Fruit fly (Drosophila melanogaster) whole organism, embryonic: ENCODE measurements around the gene Gorab.

Experiments used
- Aef1 ChIP-seq: fragments of 200-800 bp; sonication (Bioruptor generic); IDR thresholded peaks from 3 replicates; pipeline ENCODE4 v1.3.6; 2022; ENCODE audit warnings: missing biosample characterization, missing genetic modification characterization
- Antp ChIP-seq: fragments of 200-800 bp; sonication (Bioruptor generic); optimal IDR thresholded peaks from 3 replicates; lab custom pipeline; 2016; ENCODE audit warnings: missing biosample characterization, missing genetic modification characterization
- Asciz ChIP-seq: fragments of 200-800 bp; sonication (Bioruptor generic); optimal IDR thresholded peaks from 2 replicates; lab custom pipeline; 2017; ENCODE audit warnings: missing biosample characterization, mild to moderate bottlenecking, missing genetic modification characterization, missing genetic modification reagents
- CG10979 ChIP-seq: fragments of 200-800 bp; sonication (Bioruptor generic); optimal IDR thresholded peaks from 2 replicates; lab custom pipeline; 2018; ENCODE audit warnings: missing biosample characterization, mild to moderate bottlenecking, missing genetic modification characterization, moderate library complexity
- CG11504 ChIP-seq: fragments of 200-800 bp; sonication (Bioruptor generic); optimal IDR thresholded peaks from 3 replicates; lab custom pipeline; 2019; ENCODE audit warnings: missing biosample characterization, mild to moderate bottlenecking, missing genetic modification characterization, moderate library complexity
- CG11695 ChIP-seq: fragments of 200-800 bp; sonication (Bioruptor generic); IDR thresholded peaks from 3 replicates; pipeline ENCODE4 v1.3.6; 2022; ENCODE audit warnings: missing biosample characterization, missing genetic modification characterization
- CG12299 ChIP-seq: fragments of 200-800 bp; sonication (Bioruptor generic); optimal IDR thresholded peaks from 2 replicates; lab custom pipeline; 2018; ENCODE audit warnings: missing biosample characterization, mild to moderate bottlenecking, missing genetic modification characterization
- CG14014 ChIP-seq: fragments of 200-800 bp; sonication (Bioruptor generic); IDR thresholded peaks from 2 replicates; pipeline ENCODE4 v1.3.6; 2022; ENCODE audit warnings: missing biosample characterization, missing genetic modification characterization
- CG14710 ChIP-seq: fragments of 200-800 bp; sonication (Bioruptor generic); optimal IDR thresholded peaks from 3 replicates; lab custom pipeline; 2019; ENCODE audit warnings: missing biosample characterization, mild to moderate bottlenecking, missing genetic modification characterization, moderate library complexity
- CG17328 ChIP-seq: fragments of 200-800 bp; sonication (Bioruptor generic); IDR thresholded peaks from 2 replicates; pipeline ENCODE4 v1.3.6; 2022; ENCODE audit warnings: missing biosample characterization, missing genetic modification characterization
- CG17802 ChIP-seq: fragments of 200-800 bp; sonication (Bioruptor generic); optimal IDR thresholded peaks from 2 replicates; lab custom pipeline; 2018; ENCODE audit warnings: missing biosample characterization, mild to moderate bottlenecking, missing genetic modification characterization, moderate library complexity
- CG18262 ChIP-seq: fragments of 200-800 bp; optimal IDR thresholded peaks from 3 replicates; lab custom pipeline; 2019; ENCODE audit warnings: missing biosample characterization, mild to moderate bottlenecking, missing genetic modification characterization, moderate library complexity
- CG32532 ChIP-seq: fragments of 200-800 bp; sonication (Bioruptor generic); IDR thresholded peaks from 2 replicates; pipeline ENCODE4 v1.3.6; 2022; ENCODE audit warnings: missing biosample characterization, missing genetic modification characterization
- CG32767 ChIP-seq: fragments of 200-800 bp; sonication (Bioruptor generic); IDR thresholded peaks from 2 replicates; pipeline ENCODE4 v1.3.6; 2022; ENCODE audit warnings: missing biosample characterization, missing genetic modification characterization
- CG3838 ChIP-seq: fragments of 200-800 bp; sonication (Bioruptor generic); optimal IDR thresholded peaks from 3 replicates; lab custom pipeline; 2016; ENCODE audit warnings: missing biosample characterization, missing genetic modification characterization
- CG42726 ChIP-seq: fragments of 200-800 bp; sonication (Bioruptor generic); IDR thresholded peaks from 2 replicates; pipeline ENCODE4 v1.3.6; 2022; ENCODE audit warnings: missing biosample characterization, missing genetic modification characterization; ENCODE audit not compliant: partially characterized antibody
- CG6254 ChIP-seq: fragments of 200-800 bp; sonication (Bioruptor generic); optimal IDR thresholded peaks from 3 replicates; lab custom pipeline; 2017; ENCODE audit warnings: mild to moderate bottlenecking, missing biosample characterization, missing genetic modification reagents, missing genetic modification characterization
- CG7556 ChIP-seq: fragments of 200-800 bp; sonication (Bioruptor generic); optimal IDR thresholded peaks from 2 replicates; lab custom pipeline; 2017; ENCODE audit warnings: missing biosample characterization, mild to moderate bottlenecking, missing genetic modification characterization
- CG9817 ChIP-seq: fragments of 200-800 bp; sonication (Bioruptor generic); optimal IDR thresholded peaks from 2 replicates; lab custom pipeline; 2018; ENCODE audit warnings: missing biosample characterization, mild to moderate bottlenecking, missing genetic modification characterization, moderate library complexity
- CG9876 ChIP-seq: fragments of 200-800 bp; sonication (Bioruptor generic); optimal IDR thresholded peaks from 2 replicates; lab custom pipeline; 2016; ENCODE audit warnings: missing biosample characterization, missing genetic modification characterization
- Deaf1 ChIP-seq: fragments of 200-800 bp; optimal IDR thresholded peaks from 3 replicates; lab custom pipeline; 2019; ENCODE audit warnings: missing biosample characterization, mild to moderate bottlenecking, missing genetic modification characterization, moderate library complexity
- Doc3 ChIP-seq: fragments of 200-800 bp; sonication (Bioruptor generic); IDR thresholded peaks from 3 replicates; pipeline ENCODE4 v1.3.6; 2022; ENCODE audit warnings: missing biosample characterization, missing genetic modification characterization; ENCODE audit not compliant: partially characterized antibody
- ERR ChIP-seq: fragments of 200-800 bp; sonication (Bioruptor generic); optimal IDR thresholded peaks from 2 replicates; lab custom pipeline; 2016; ENCODE audit warnings: missing biosample characterization, missing genetic modification characterization
- Gsc ChIP-seq: fragments of 200-800 bp; sonication (Bioruptor generic); IDR thresholded peaks from 2 replicates; pipeline ENCODE4 v1.3.6; 2022; ENCODE audit warnings: missing biosample characterization, missing genetic modification characterization
- NC2β ChIP-seq: fragments of 200-800 bp; sonication (Bioruptor generic); optimal IDR thresholded peaks from 2 replicates; lab custom pipeline; 2016; ENCODE audit warnings: missing biosample characterization, missing genetic modification characterization
- Opbp ChIP-seq: fragments of 200-800 bp; sonication (Bioruptor generic); IDR thresholded peaks from 3 replicates; pipeline ENCODE4 v1.3.6; 2022; ENCODE audit warnings: missing biosample characterization, missing genetic modification characterization; ENCODE audit not compliant: partially characterized antibody
- Ptx1 ChIP-seq: fragments of 200-800 bp; sonication (Bioruptor generic); IDR thresholded peaks from 2 replicates; pipeline ENCODE4 v1.3.6; 2022; ENCODE audit warnings: missing biosample characterization, missing genetic modification characterization
- Sry-β ChIP-seq: fragments of 200-800 bp; sonication (Bioruptor generic); optimal IDR thresholded peaks from 2 replicates; lab custom pipeline; 2018; ENCODE audit warnings: missing biosample characterization, mild to moderate bottlenecking, missing genetic modification characterization, moderate library complexity
- Xrp1 ChIP-seq: fragments of 200-800 bp; sonication (Bioruptor generic); IDR thresholded peaks from 2 replicates; pipeline ENCODE4 v1.3.6; 2022; ENCODE audit warnings: missing biosample characterization, missing genetic modification characterization
- bigmax ChIP-seq: fragments of 200-800 bp; sonication (Bioruptor generic); optimal IDR thresholded peaks from 2 replicates; lab custom pipeline; 2018; ENCODE audit warnings: missing biosample characterization, mild to moderate bottlenecking, missing genetic modification characterization
- br ChIP-seq: fragments of >200 bp; optimal IDR thresholded peaks from 2 replicates; lab custom pipeline; 2017
- corto ChIP-seq: fragments of 200-800 bp; sonication (Bioruptor generic); optimal IDR thresholded peaks from 2 replicates; lab custom pipeline; 2016; ENCODE audit warnings: missing biosample characterization, mild to moderate bottlenecking, missing genetic modification characterization, moderate library complexity
- crol ChIP-seq: fragments of 200-800 bp; sonication (Bioruptor generic); IDR thresholded peaks from 2 replicates; pipeline ENCODE4 v1.3.6; 2022; ENCODE audit warnings: missing biosample characterization, missing genetic modification characterization
- crp ChIP-seq, 2 experiments: fragments of 200-800 bp; sonication (Bioruptor generic); optimal IDR thresholded peaks; 2 replicates in 1 of 2; 3 replicates in 1 of 2; lab custom pipeline; 2017; ENCODE audit warnings: missing biosample characterization in 2 of 2, missing genetic modification characterization in 2 of 2, mild to moderate bottlenecking in 1 of 2, moderate library complexity in 1 of 2
- dimm ChIP-seq: fragments of 200-800 bp; sonication (Bioruptor generic); IDR thresholded peaks from 2 replicates; pipeline ENCODE4 v1.3.6; 2022; ENCODE audit warnings: missing biosample characterization, missing genetic modification characterization
- gfzf ChIP-seq: fragments of 200-800 bp; sonication (Bioruptor generic); optimal IDR thresholded peaks from 2 replicates; lab custom pipeline; 2016; ENCODE audit warnings: missing biosample characterization, mild to moderate bottlenecking, missing genetic modification characterization, moderate library complexity
- grau ChIP-seq: fragments of 200-800 bp; optimal IDR thresholded peaks from 3 replicates; lab custom pipeline; 2019; ENCODE audit warnings: missing biosample characterization, mild to moderate bottlenecking, missing genetic modification characterization, moderate library complexity
- gsb ChIP-seq: fragments of 200-800 bp; sonication (Bioruptor generic); IDR thresholded peaks from 2 replicates; pipeline ENCODE4 v1.3.6; 2022; ENCODE audit warnings: missing biosample characterization, missing genetic modification characterization
- hbn ChIP-seq: fragments of 200-800 bp; sonication (Bioruptor generic); IDR thresholded peaks from 2 replicates; pipeline ENCODE4 v1.3.6; 2022; ENCODE audit warnings: missing biosample characterization, missing genetic modification characterization; ENCODE audit not compliant: partially characterized antibody
- lola ChIP-seq, 3 experiments: fragments of >200 bp in 2 of 3; fragments of 200-800 bp in 1 of 3; sonication (Bioruptor generic) in 1 of 3; optimal IDR thresholded peaks; 2 replicates each; lab custom pipeline; 2017 to 2019; ENCODE audit warnings: missing biosample characterization in 3 of 3, missing genetic modification characterization in 3 of 3, mild to moderate bottlenecking in 1 of 3, moderate library complexity in 1 of 3
- mam ChIP-seq: fragments of 200-800 bp; sonication (Bioruptor generic); optimal IDR thresholded peaks from 3 replicates; lab custom pipeline; 2016; ENCODE audit warnings: missing biosample characterization, missing genetic modification characterization
- nerfin-1 ChIP-seq: fragments of 200-800 bp; sonication (Bioruptor generic); optimal IDR thresholded peaks from 3 replicates; lab custom pipeline; 2019; ENCODE audit warnings: missing biosample characterization, mild to moderate bottlenecking, missing genetic modification characterization, moderate library complexity
- nerfin-2 ChIP-seq: fragments of 200-800 bp; sonication (Bioruptor generic); IDR thresholded peaks from 2 replicates; pipeline ENCODE4 v1.3.6; 2022; ENCODE audit warnings: missing biosample characterization, missing genetic modification characterization; ENCODE audit not compliant: partially characterized antibody
- phol ChIP-seq: fragments of 200-800 bp; sonication (Bioruptor generic); optimal IDR thresholded peaks from 3 replicates; lab custom pipeline; 2018; ENCODE audit warnings: missing biosample characterization, mild to moderate bottlenecking, missing genetic modification characterization, moderate library complexity
- psq ChIP-seq: fragments of 200-800 bp; sonication (Bioruptor generic); optimal IDR thresholded peaks from 2 replicates; lab custom pipeline; 2017; ENCODE audit warnings: missing biosample characterization, missing genetic modification characterization
- pzg ChIP-seq: fragments of 200-800 bp; sonication (Bioruptor generic); optimal IDR thresholded peaks from 3 replicates; lab custom pipeline; 2018; ENCODE audit warnings: missing biosample characterization, mild to moderate bottlenecking, missing genetic modification characterization, moderate library complexity
- row ChIP-seq: fragments of 200-800 bp; sonication (Bioruptor generic); IDR thresholded peaks from 3 replicates; pipeline ENCODE4 v1.3.6; 2022; ENCODE audit warnings: missing biosample characterization, missing genetic modification characterization
- shn ChIP-seq: fragments of 200-800 bp; sonication (Bioruptor generic); optimal IDR thresholded peaks from 3 replicates; lab custom pipeline; 2016; ENCODE audit warnings: missing biosample characterization, missing genetic modification characterization
- usp ChIP-seq: fragments of >200 bp; optimal IDR thresholded peaks from 2 replicates; lab custom pipeline; 2017; ENCODE audit warnings: missing biosample characterization, missing genetic modification characterization
- vvl ChIP-seq: fragments of 200-800 bp; sonication (Bioruptor generic); IDR thresholded peaks from 2 replicates; pipeline ENCODE4 v1.3.6; 2022; ENCODE audit warnings: missing biosample characterization, missing genetic modification characterization
- zf30C ChIP-seq: fragments of 200-800 bp; sonication (Bioruptor generic); optimal IDR thresholded peaks from 3 replicates; lab custom pipeline; 2018; ENCODE audit warnings: missing biosample characterization, mild to moderate bottlenecking, missing genetic modification characterization

The Gorab gene

dm6 chr3L:17432947-17433346 lies 4.3 kb upstream of the Gorab start, which contains the start of gene frc (continued):
- TF ChIP-seq Opbp (GFP tag; lab: Robert Waterston, UW) (0 out of 3 replicates have a peak, but pooled peaks have one; percentile 42), CG3838 (no peak), CG14014 (no peak), psq (GFP tag; lab: Kevin White, UChicago) (no peak), pzg (GFP tag; lab: Kevin White, UChicago) (peak; percentile 56), CG32767 (no peak), lola (GFP tag; optimal IDR thresholded peaks at IDR 0.05; lab: Kevin White, UChicago) (no peak), CG32532 (no peak), CG12299 (tag; lab: Kevin White, UChicago) (no peak), Antp (GFP tag; lab: Kevin White, UChicago) (no peak), Deaf1 (peak; percentile 18), Doc3 (no peak), CG42726 (GFP tag; lab: Robert Waterston, UW) (no peak), usp (GFP tag; lab: Kevin White, UChicago) (no peak), Aef1 (GFP tag; lab: Robert Waterston, UW) (no peak), gfzf (GFP tag; lab: Kevin White, UChicago) (peak; percentile 82), CG18262 (no peak), Asciz (GFP tag; lab: Kevin White, UChicago) (no peak), mam (GFP tag; lab: Kevin White, UChicago) (no peak), ERR (GFP tag; lab: Kevin White, UChicago) (no peak), crp (GFP tag; optimal IDR thresholded peaks at IDR 0.05; lab: Kevin White, UChicago) (no peak), corto (GFP tag; lab: Kevin White, UChicago) (no peak), CG7556 (GFP tag; lab: Kevin White, UChicago) (no peak), CG14710 (tag; lab: Kevin White, UChicago) (no peak), zf30C (GFP tag; lab: Kevin White, UChicago) (no peak), Ptx1 (no peak), hbn (peak; percentile 27; the same call in 1 of the 2 replicates), gsb (GFP tag; lab: Robert Waterston, UW) (no peak), CG6254 (GFP tag; lab: Kevin White, UChicago) (no peak), grau (tag; lab: Kevin White, UChicago) (no peak), CG11695 (GFP tag; lab: Robert Waterston, UW) (no peak), NC2β (no peak), shn (no peak), nerfin-2 (GFP tag; lab: Robert Waterston, UW) (peak; percentile 41; the same call in 1 of the 2 replicates), vvl (peak; percentile 53), Xrp1 (GFP tag; lab: Robert Waterston, UW) (0 out of 2 replicates have a peak, but pooled peaks have one; percentile 13), phol (no peak), row (GFP tag; lab: Robert Waterston, UW) (no peak), crol (GFP tag; lab: Robert Waterston, UW) (0 out of 2 replicates have a peak, but pooled peaks have one; percentile 6), Sry-β (no peak), dimm (GFP tag; lab: Robert Waterston, UW) (no peak), CG9817 (no peak), CG11504 (no peak), CG10979 (tag; lab: Kevin White, UChicago) (no peak), CG9876 (GFP tag; lab: Kevin White, UChicago) (no peak), Gsc (GFP tag; lab: Robert Waterston, UW) (no peak), CG17328 (GFP tag; lab: Robert Waterston, UW) (no peak), CG17802 (tag; lab: Kevin White, UChicago) (no peak), bigmax (no peak), br (no peak), nerfin-1 (tag; lab: Kevin White, UChicago) (no peak)
